Fruit fly (Drosophila melanogaster): ENCODE measurements around the gene Gr94a.

Gr94a gene

dm6 chr3R:23060166-23060565 is 8.7 kb downstream of the Gr94a start:
- TF ChIP-seq Blimp-1 (GFP tag; optimal IDR thresholded peaks at IDR 0.05) (no peak), CG15336 (GFP tag; IDR thresholded peaks at IDR 0.05) (no peak)

dm6 chr3R:23061209-23061608 is 9.7 kb downstream of the Gr94a start, which contains the start of the genes sav and Ublcp1:
Gene sav (minus strand): TSS chr3R:23061304.
Gene Ublcp1 (plus strand): TSS chr3R:23061493.
- TF ChIP-seq CG11294 (GFP tag; IDR thresholded peaks at IDR 0.05), result no peak
- peak; percentile 17 for TF ChIP-seq CG3919 (GFP tag; optimal IDR thresholded peaks at IDR 0.05)
- TF ChIP-seq net (GFP tag; optimal IDR thresholded peaks at IDR 0.05), result no peak
- no peak for TF ChIP-seq CG8632 (GFP tag; optimal IDR thresholded peaks at IDR 0.05)
- no peak for TF ChIP-seq CG3032 (tag; optimal IDR thresholded peaks at IDR 0.05)
- TF ChIP-seq CG15336 (GFP tag; IDR thresholded peaks at IDR 0.05), result no peak
- no peak for TF ChIP-seq ss (GFP tag; optimal IDR thresholded peaks at IDR 0.05)
- peak; percentile 11 for TF ChIP-seq vri (GFP tag; optimal IDR thresholded peaks at IDR 0.05)
- peak; percentile 83 for TF ChIP-seq CG6808 (GFP tag; optimal IDR thresholded peaks at IDR 0.05)
- TF ChIP-seq fd59A (GFP tag; optimal IDR thresholded peaks at IDR 0.05), result no peak
- peak; percentile 50 for TF ChIP-seq svp (GFP tag)
- no peak for TF ChIP-seq Blimp-1 (GFP tag; optimal IDR thresholded peaks at IDR 0.05)
- TF ChIP-seq CG4318 (GFP tag; optimal IDR thresholded peaks at IDR 0.05), result no peak
- no peak for TF ChIP-seq Sox102F (GFP tag; optimal IDR thresholded peaks at IDR 0.05)
- TF ChIP-seq Hr4 (GFP tag; optimal IDR thresholded peaks at IDR 0.05), result no peak
- no peak for TF ChIP-seq Smox (GFP tag; optimal IDR thresholded peaks at IDR 0.05)
- TF ChIP-seq CG32006 (GFP tag; optimal IDR thresholded peaks at IDR 0.05), result no peak
- TF ChIP-seq pdm3 (GFP tag; optimal IDR thresholded peaks at IDR 0.05), result no peak
- no peak for TF ChIP-seq cyc (GFP tag; optimal IDR thresholded peaks at IDR 0.05)
- no peak for TF ChIP-seq Lpt (GFP tag; optimal IDR thresholded peaks at IDR 0.05)
- TF ChIP-seq CG8119 (GFP tag; IDR thresholded peaks at IDR 0.05), result no peak
- TF ChIP-seq achi (GFP tag; optimal IDR thresholded peaks at IDR 0.05), result peak; percentile 91
- no peak for TF ChIP-seq dac (GFP tag; optimal IDR thresholded peaks at IDR 0.05)
- no peak for TF ChIP-seq CG1621 (tag; optimal IDR thresholded peaks at IDR 0.05)
- no peak for TF ChIP-seq CG6854 (GFP tag; optimal IDR thresholded peaks at IDR 0.05)
- peak; percentile 15 for TF ChIP-seq topi (GFP tag; optimal IDR thresholded peaks at IDR 0.05)
- no peak for TF ChIP-seq CG6163 (GFP tag; IDR thresholded peaks at IDR 0.05)
- TF ChIP-seq Eip78C (GFP tag), result no peak
- TF ChIP-seq Hr39 (GFP tag; optimal IDR thresholded peaks at IDR 0.05), result no peak
- TF ChIP-seq Ets21C (GFP tag; optimal IDR thresholded peaks at IDR 0.05), result no peak
- no peak for TF ChIP-seq CG6792 (GFP tag; optimal IDR thresholded peaks at IDR 0.05)
- TF ChIP-seq Eip93F (GFP tag; optimal IDR thresholded peaks at IDR 0.05), result no peak
- TF ChIP-seq eg (GFP tag; IDR thresholded peaks at IDR 0.05), result no peak
- TF ChIP-seq CG31627 (GFP tag; optimal IDR thresholded peaks at IDR 0.05), result peak; percentile 16
- peak; percentile 35 for TF ChIP-seq Sox14 (GFP tag; optimal IDR thresholded peaks at IDR 0.05)
- no peak for TF ChIP-seq Hr38 (GFP tag; optimal IDR thresholded peaks at IDR 0.05)
- peak; percentile 47 for TF ChIP-seq esn (GFP tag; optimal IDR thresholded peaks at IDR 0.05)
- TF ChIP-seq Ets96B (tag; optimal IDR thresholded peaks at IDR 0.05), result peak; percentile 29
- no peak for TF ChIP-seq lz (GFP tag; optimal IDR thresholded peaks at IDR 0.05)
- TF ChIP-seq acj6 (GFP tag; optimal IDR thresholded peaks at IDR 0.05), result peak; percentile 17
- no peak for TF ChIP-seq Eip75B (GFP tag; optimal IDR thresholded peaks at IDR 0.05)
- no peak for TF ChIP-seq CG11762 (GFP tag; optimal IDR thresholded peaks at IDR 0.05; ENCODE audit: insufficient read depth)

All from whole organism, prepupa.